Fruit fly (Drosophila melanogaster) whole organism, prepupa: Measurements from ENCODE around the gene CG12054.

Experiments used
- CG11762 ChIP-seq: fragments of 200-800 bp; sonication (Bioruptor generic); optimal IDR thresholded peaks from 3 replicates; lab custom pipeline; 2016; ENCODE audit warnings: missing biosample characterization, missing genetic modification characterization; ENCODE audit not compliant: insufficient read depth
- CG32006 ChIP-seq: fragments of 200-800 bp; sonication (Bioruptor generic); optimal IDR thresholded peaks from 3 replicates; lab custom pipeline; 2017; ENCODE audit warnings: missing biosample characterization, mild to moderate bottlenecking, missing genetic modification characterization
- CG3919 ChIP-seq: fragments of 200-800 bp; sonication (Bioruptor generic); optimal IDR thresholded peaks from 3 replicates; lab custom pipeline; 2016; ENCODE audit warnings: missing biosample characterization, missing genetic modification characterization
- CG7368 ChIP-seq: fragments of 200-800 bp; sonication (Bioruptor generic); optimal IDR thresholded peaks from 3 replicates; lab custom pipeline; 2016; ENCODE audit warnings: missing biosample characterization, missing genetic modification characterization
- Ets96B ChIP-seq: fragments of 200-800 bp; optimal IDR thresholded peaks from 2 replicates; lab custom pipeline; 2019; ENCODE audit warnings: missing biosample characterization, mild to moderate bottlenecking, missing genetic modification characterization, moderate library complexity
- Gug ChIP-seq: fragments of 200-800 bp; sonication (Bioruptor generic); IDR thresholded peaks from 2 replicates; pipeline ENCODE4 v1.3.6; 2022; ENCODE audit warnings: missing biosample characterization, missing genetic modification characterization
- Hr39 ChIP-seq: fragments of 200-800 bp; sonication (Bioruptor generic); optimal IDR thresholded peaks from 2 replicates; lab custom pipeline; 2016; ENCODE audit warnings: missing biosample characterization, missing genetic modification characterization
- OdsH ChIP-seq: fragments of 200-800 bp; sonication (Bioruptor generic); optimal IDR thresholded peaks from 3 replicates; lab custom pipeline; 2016; ENCODE audit warnings: missing biosample characterization, missing genetic modification characterization
- fkh ChIP-seq: fragments of 200-800 bp; sonication (Bioruptor generic); optimal IDR thresholded peaks from 3 replicates; lab custom pipeline; 2017; ENCODE audit warnings: missing biosample characterization, mild to moderate bottlenecking, missing genetic modification characterization, moderate library complexity
- pdm3 ChIP-seq: fragments of 200-800 bp; sonication (Bioruptor generic); optimal IDR thresholded peaks from 3 replicates; lab custom pipeline; 2016; ENCODE audit warnings: missing biosample characterization, missing genetic modification characterization
- ss ChIP-seq, 2 experiments: fragments of 200-800 bp; sonication (Bioruptor generic); optimal IDR thresholded peaks; 2 replicates in 1 of 2; 3 replicates in 1 of 2; lab custom pipeline; 2017 to 2018; ENCODE audit warnings: mild to moderate bottlenecking in 2 of 2, missing biosample characterization in 2 of 2, missing genetic modification characterization in 2 of 2, moderate library complexity in 1 of 2
- vri ChIP-seq: fragments of 200-800 bp; sonication (Bioruptor generic); optimal IDR thresholded peaks from 3 replicates; lab custom pipeline; 2016; ENCODE audit warnings: missing biosample characterization, mild to moderate bottlenecking, missing genetic modification characterization

- TF ChIP-seq ss (GFP tag; optimal IDR thresholded peaks at IDR 0.05; lab: Kevin White, UChicago) (no peak), pdm3 (no peak), fkh (no peak), CG32006 (GFP tag; lab: Kevin White, UChicago) (no peak), CG11762 (GFP tag; lab: Kevin White, UChicago) (no peak), OdsH (no peak), CG7368 (GFP tag; lab: Kevin White, UChicago) (no peak), CG3919 (GFP tag; lab: Kevin White, UChicago) (no peak), Gug (GFP tag; lab: Robert Waterston, UW) (no peak), Ets96B (no peak), Hr39 (no peak), vri (no peak)
These were observed 39.4 kb downstream of the CG12054 start, which contains the start of gene CAH16 for dm6 chr3R:31259947-31260346.
